Fruit fly (Drosophila melanogaster) whole organism, wandering third instar larva: Measurements from ENCODE around the gene Tengl4.

Experiments used
- Abd-B ChIP-seq: fragments of >200 bp; optimal IDR thresholded peaks from 2 replicates; lab custom pipeline; 2017; ENCODE audit warnings: missing biosample characterization, missing genetic modification characterization
- CG9705 ChIP-seq: fragments of 200-800 bp; sonication (Bioruptor generic); optimal IDR thresholded peaks from 2 replicates; lab custom pipeline; 2018; ENCODE audit warnings: missing biosample characterization, mild to moderate bottlenecking, missing genetic modification characterization
- CrebA ChIP-seq: fragments of 200-800 bp; sonication (Bioruptor generic); optimal IDR thresholded peaks from 2 replicates; lab custom pipeline; 2016; ENCODE audit warnings: missing biosample characterization, mild to moderate bottlenecking, missing genetic modification characterization, borderline replicate concordance
- Dfd ChIP-seq: fragments of >200 bp; optimal IDR thresholded peaks from 2 replicates; lab custom pipeline; 2017; ENCODE audit warnings: missing biosample characterization, missing genetic modification characterization
- Dif ChIP-seq: fragments of 200-275, 200-300 bp; sonication (Bioruptor generic); optimal IDR thresholded peaks from 2 replicates; lab custom pipeline; 2018; ENCODE audit warnings: missing biosample characterization, missing genetic modification characterization; ENCODE audit not compliant: partially characterized antibody
- GATAd ChIP-seq: sonication (Bioruptor generic); optimal IDR thresholded peaks from 2 replicates; lab custom pipeline; 2016; ENCODE audit warnings: missing biosample characterization, missing genetic modification characterization
- HLH106 ChIP-seq: fragments of 200-800 bp; optimal IDR thresholded peaks from 3 replicates; lab custom pipeline; 2019; ENCODE audit warnings: missing biosample characterization, mild to moderate bottlenecking, missing genetic modification characterization, moderate library complexity
- Hr78 ChIP-seq: fragments of >200 bp; optimal IDR thresholded peaks from 2 replicates; lab custom pipeline; 2017; ENCODE audit warnings: missing biosample characterization, missing genetic modification characterization
- Hr83 ChIP-seq: fragments of 200-300 bp; sonication (Bioruptor generic); optimal IDR thresholded peaks from 2 replicates; lab custom pipeline; 2016; ENCODE audit warnings: missing biosample characterization, mild to moderate bottlenecking, missing genetic modification characterization, moderate library complexity; ENCODE audit not compliant: poor library complexity, severe bottlenecking
- Jra ChIP-seq: sonication (Bioruptor generic); optimal IDR thresholded peaks from 2 replicates; lab custom pipeline; 2016; ENCODE audit warnings: missing biosample characterization, missing genetic modification characterization
- Mio ChIP-seq: sonication (Bioruptor generic); optimal IDR thresholded peaks from 2 replicates; lab custom pipeline; 2016; ENCODE audit warnings: missing biosample characterization, missing genetic modification characterization
- Rel ChIP-seq, 2 experiments: fragments of 200-800 bp; sonication (Bioruptor generic) in 1 of 2; optimal IDR thresholded peaks; 2 replicates in 1 of 2; 3 replicates in 1 of 2; lab custom pipeline; 2016 to 2019; ENCODE audit warnings: mild to moderate bottlenecking in 2 of 2, missing biosample characterization in 2 of 2, missing genetic modification characterization in 2 of 2, moderate library complexity in 1 of 2
- Sp1 ChIP-seq: fragments of 200-800 bp; sonication (Bioruptor generic); optimal IDR thresholded peaks from 3 replicates; lab custom pipeline; 2019; ENCODE audit warnings: missing biosample characterization, mild to moderate bottlenecking, missing genetic modification characterization, moderate library complexity
- Vsx2 ChIP-seq: fragments of 200-300, 225-300 bp; sonication (Bioruptor generic); optimal IDR thresholded peaks from 2 replicates; lab custom pipeline; 2018; ENCODE audit warnings: missing biosample characterization, missing genetic modification characterization; ENCODE audit not compliant: partially characterized antibody
- br ChIP-seq: fragments of 200-800 bp; sonication (Bioruptor generic); optimal IDR thresholded peaks from 2 replicates; lab custom pipeline; 2016; ENCODE audit warnings: missing biosample characterization, missing genetic modification characterization
- brk ChIP-seq: fragments of 200-800 bp; sonication (Bioruptor generic); optimal IDR thresholded peaks from 2 replicates; lab custom pipeline; 2016; ENCODE audit warnings: missing biosample characterization, mild to moderate bottlenecking, missing genetic modification characterization
- dmrt93B ChIP-seq: fragments of 200-800 bp; sonication (Bioruptor generic); optimal IDR thresholded peaks from 2 replicates; lab custom pipeline; 2018; ENCODE audit warnings: missing biosample characterization, mild to moderate bottlenecking, missing genetic modification characterization
- ey ChIP-seq: fragments of 200-800 bp; sonication (Bioruptor generic); optimal IDR thresholded peaks from 2 replicates; lab custom pipeline; 2016; ENCODE audit warnings: missing biosample characterization, missing genetic modification characterization
- foxo ChIP-seq, 2 experiments: fragments of 200-800 bp; sonication (Bioruptor generic); optimal IDR thresholded peaks; 2 replicates in 1 of 2; 3 replicates in 1 of 2; lab custom pipeline; 2016 to 2017; ENCODE audit warnings: missing biosample characterization in 2 of 2, missing genetic modification characterization in 2 of 2
- fru ChIP-seq: fragments of 200-800 bp; sonication (Bioruptor generic); optimal IDR thresholded peaks from 3 replicates; lab custom pipeline; 2016; ENCODE audit warnings: missing biosample characterization, mild to moderate bottlenecking, missing genetic modification characterization
- h ChIP-seq: fragments of 200-800 bp; sonication (Bioruptor generic); optimal IDR thresholded peaks from 3 replicates; lab custom pipeline; 2016; ENCODE audit warnings: missing biosample characterization, mild to moderate bottlenecking, missing genetic modification characterization
- jim ChIP-seq: fragments of 175-275, 200-325 bp; sonication (Bioruptor generic); optimal IDR thresholded peaks from 2 replicates; lab custom pipeline; 2016; ENCODE audit warnings: missing biosample characterization, mild to moderate bottlenecking, missing genetic modification characterization
- lola ChIP-seq: fragments of >200 bp; optimal IDR thresholded peaks from 2 replicates; lab custom pipeline; 2017; ENCODE audit warnings: missing biosample characterization, missing genetic modification characterization
- pan ChIP-seq: fragments of >200 bp; optimal IDR thresholded peaks from 2 replicates; lab custom pipeline; 2017
- rgr ChIP-seq: fragments of 200-800 bp; sonication (Bioruptor generic); optimal IDR thresholded peaks from 3 replicates; lab custom pipeline; 2016; ENCODE audit warnings: missing biosample characterization, mild to moderate bottlenecking, missing genetic modification characterization
- sv ChIP-seq: fragments of 200-800 bp; sonication (Bioruptor generic); optimal IDR thresholded peaks from 3 replicates; lab custom pipeline; 2016; ENCODE audit warnings: missing biosample characterization, missing genetic modification characterization
- tai ChIP-seq: sonication (Bioruptor generic); optimal IDR thresholded peaks from 2 replicates; lab custom pipeline; 2016; ENCODE audit warnings: missing biosample characterization, missing genetic modification characterization

Tengl4 gene

dm6 chr3R:10949984-10950383 is at the start of gene Tengl4:
TSS of gene Tengl4 (plus strand) at chr3R:10950284.
- TF ChIP-seq CrebA (GFP tag; lab: Kevin White, UChicago), result no peak
- no peak for TF ChIP-seq HLH106 (tag; lab: Kevin White, UChicago)
- no peak for TF ChIP-seq lola (GFP tag; lab: Kevin White, UChicago)
- no peak for TF ChIP-seq br (GFP tag; lab: Kevin White, UChicago)
- no peak for TF ChIP-seq ey (GFP tag; lab: Kevin White, UChicago)
- no peak for TF ChIP-seq Vsx2 (GFP tag; lab: Kevin White, UChicago)
- TF ChIP-seq jim (GFP tag; lab: Kevin White, UChicago), result no peak
- TF ChIP-seq Rel (GFP tag; optimal IDR thresholded peaks at IDR 0.05; lab: Kevin White, UChicago), result no peak
- no peak for TF ChIP-seq Rel (tag; optimal IDR thresholded peaks at IDR 0.05; lab: Kevin White, UChicago)
- no peak for TF ChIP-seq Hr78 (GFP tag; lab: Kevin White, UChicago)
- TF ChIP-seq dmrt93B, result no peak
- no peak for TF ChIP-seq Hr83 (GFP tag; lab: Kevin White, UChicago)
- TF ChIP-seq Dif, result no peak
- no peak for TF ChIP-seq Mio
- TF ChIP-seq Dfd (GFP tag; lab: Kevin White, UChicago), result no peak

- TF ChIP-seq Sp1 (no peak), foxo (GFP tag; optimal IDR thresholded peaks at IDR 0.05; lab: Kevin White, UChicago) (no peak), brk (GFP tag; lab: Kevin White, UChicago) (no peak), pan (lab: Kevin White, UChicago) (no peak), Mio (no peak), Jra (GFP tag; lab: Kevin White, UChicago) (no peak), fru (no peak)
Measured at dm6 chr3R:10957630-10958029, 7.5 kb downstream of the Tengl4 start.

dm6 chr3R:10972139-10972538 is 22.1 kb downstream of the Tengl4 start, which contains the start of gene side-VI:
TSS of gene side-VI (plus strand) at chr3R:10972381.
- TF ChIP-seq Abd-B (no peak), pan (lab: Kevin White, UChicago) (no peak), Hr78 (GFP tag; lab: Kevin White, UChicago) (no peak), h (no peak), GATAd (GFP tag; lab: Kevin White, UChicago) (no peak), sv (GFP tag; lab: Kevin White, UChicago) (no peak), Hr83 (GFP tag; lab: Kevin White, UChicago) (no peak), Vsx2 (GFP tag; lab: Kevin White, UChicago) (no peak), lola (GFP tag; lab: Kevin White, UChicago) (no peak), Rel (GFP tag; optimal IDR thresholded peaks at IDR 0.05; lab: Kevin White, UChicago) (no peak), Rel (tag; optimal IDR thresholded peaks at IDR 0.05; lab: Kevin White, UChicago) (no peak), HLH106 (tag; lab: Kevin White, UChicago) (no peak), CrebA (GFP tag; lab: Kevin White, UChicago) (no peak), rgr (GFP tag; lab: Kevin White, UChicago) (no peak), dmrt93B (no peak), fru (no peak), tai (GFP tag; lab: Kevin White, UChicago) (no peak), CG9705 (no peak), br (GFP tag; lab: Kevin White, UChicago) (no peak)
- TF ChIP-seq, all 38 proteins: peak for 0
